Worm (Caenorhabditis elegans) whole organism, mixed stage, embryonic: ENCODE data around the gene F07H5.7.

ENCODE experiments used
- bed-3 ChIP-seq: fragments of 200-800 bp; sonication (Bioruptor generic); optimal IDR thresholded peaks from 3 replicates; lab custom pipeline; 2018; ENCODE audit warnings: mild to moderate bottlenecking, missing genetic modification characterization, moderate library complexity, missing compliant biosample characterization
- blmp-1 ChIP-seq: fragments of 150-350 bp; optimal IDR thresholded peaks from 2 replicates; lab custom pipeline; 2014; ENCODE audit warnings: missing biosample characterization, missing genetic modification characterization
- ceh-39 ChIP-seq: fragments of 150-350 bp; optimal IDR thresholded peaks from 2 replicates; lab custom pipeline; 2014; ENCODE audit warnings: missing biosample characterization, missing genetic modification characterization
- ceh-43 ChIP-seq: fragments of 200-800 bp; sonication (Bioruptor generic); optimal IDR thresholded peaks from 2 replicates; lab custom pipeline; 2018; ENCODE audit warnings: mild to moderate bottlenecking, missing genetic modification characterization, moderate library complexity, missing compliant biosample characterization
- ceh-83 ChIP-seq: fragments of 200-800 bp; sonication (Bioruptor generic); optimal IDR thresholded peaks from 2 replicates; lab custom pipeline; 2018; ENCODE audit warnings: mild to moderate bottlenecking, missing genetic modification characterization, missing compliant biosample characterization
- ces-1 ChIP-seq: fragments of 150-350 bp; optimal IDR thresholded peaks from 2 replicates; lab custom pipeline; 2014; ENCODE audit warnings: missing biosample characterization, missing genetic modification reagents, missing genetic modification characterization
- cnd-1 ChIP-seq: fragments of 200-800 bp; sonication (Bioruptor generic); optimal IDR thresholded peaks from 2 replicates; lab custom pipeline; 2018; ENCODE audit warnings: mild to moderate bottlenecking, missing genetic modification characterization, missing compliant biosample characterization
- drap-1 ChIP-seq: fragments of 200-800 bp; sonication (Bioruptor generic); optimal IDR thresholded peaks from 3 replicates; lab custom pipeline; 2018; ENCODE audit warnings: mild to moderate bottlenecking, missing genetic modification characterization, missing compliant biosample characterization
- elt-1 ChIP-seq: sonication (generic microtip); optimal IDR thresholded peaks from 2 replicates; lab custom pipeline; 2017; ENCODE audit warnings: missing genetic modification characterization, mild to moderate bottlenecking, missing compliant biosample characterization, antibody characterized with exemption, moderate library complexity, borderline replicate concordance; ENCODE audit not compliant: insufficient read depth
- elt-3 ChIP-seq: fragments of 150-350 bp; optimal IDR thresholded peaks from 2 replicates; lab custom pipeline; 2014; ENCODE audit warnings: missing biosample characterization, missing genetic modification characterization
- flh-1 ChIP-seq: fragments of 200-800 bp; sonication (Bioruptor generic); optimal IDR thresholded peaks from 2 replicates; lab custom pipeline; 2018; ENCODE audit warnings: mild to moderate bottlenecking, missing genetic modification characterization, moderate library complexity, missing compliant biosample characterization
- ham-2 ChIP-seq: fragments of 200-800 bp; sonication (Bioruptor generic); optimal IDR thresholded peaks from 2 replicates; lab custom pipeline; 2018; ENCODE audit warnings: mild to moderate bottlenecking, missing genetic modification characterization, missing compliant biosample characterization
- hlh-1 ChIP-seq: fragments of 150-350 bp; optimal IDR thresholded peaks from 2 replicates; lab custom pipeline; 2014; ENCODE audit warnings: missing biosample characterization, missing genetic modification reagents, missing genetic modification characterization
- lin-13 ChIP-seq: fragments of 150-350 bp; optimal IDR thresholded peaks from 2 replicates; lab custom pipeline; 2014; ENCODE audit warnings: missing biosample characterization, missing genetic modification characterization
- lin-32 ChIP-seq: fragments of 200-800 bp; sonication (Bioruptor generic); optimal IDR thresholded peaks from 2 replicates; lab custom pipeline; 2018; ENCODE audit warnings: mild to moderate bottlenecking, missing genetic modification characterization, missing compliant biosample characterization
- mab-5 ChIP-seq: fragments of 150-350 bp; optimal IDR thresholded peaks from 2 replicates; lab custom pipeline; 2014; ENCODE audit warnings: missing biosample characterization, missing genetic modification characterization
- mls-2 ChIP-seq: sonication (generic microtip); optimal IDR thresholded peaks from 2 replicates; lab custom pipeline; 2016; ENCODE audit warnings: mild to moderate bottlenecking, missing genetic modification characterization, moderate library complexity, missing compliant biosample characterization
- nhr-12 ChIP-seq: fragments of 150-350 bp; optimal IDR thresholded peaks from 2 replicates; lab custom pipeline; 2014; ENCODE audit warnings: missing biosample characterization, missing genetic modification characterization
- nhr-2 ChIP-seq: fragments of 150-350 bp; optimal IDR thresholded peaks from 2 replicates; lab custom pipeline; 2014; ENCODE audit warnings: missing biosample characterization, missing genetic modification characterization
- nhr-237 ChIP-seq: fragments of 150-350 bp; optimal IDR thresholded peaks from 2 replicates; lab custom pipeline; 2014; ENCODE audit warnings: missing biosample characterization, missing genetic modification characterization
- nhr-28 ChIP-seq: fragments of 150-350 bp; optimal IDR thresholded peaks from 2 replicates; lab custom pipeline; 2014; ENCODE audit warnings: missing biosample characterization, missing genetic modification characterization
- nhr-76 ChIP-seq: sonication (generic microtip); optimal IDR thresholded peaks from 2 replicates; lab custom pipeline; 2017; ENCODE audit warnings: missing biosample characterization, missing genetic modification characterization
- pha-4 ChIP-seq: fragments of 150-350 bp; optimal IDR thresholded peaks from 2 replicates; lab custom pipeline; 2018; ENCODE audit warnings: missing biosample characterization, missing genetic modification reagents, missing genetic modification characterization
- sem-2 ChIP-seq: fragments of 200-800 bp; sonication (Bioruptor generic); optimal IDR thresholded peaks from 2 replicates; lab custom pipeline; 2018; ENCODE audit warnings: mild to moderate bottlenecking, missing genetic modification characterization, missing compliant biosample characterization
- snpc-4 ChIP-seq: fragments of 150-350 bp; optimal IDR thresholded peaks from 2 replicates; lab custom pipeline; 2014; ENCODE audit warnings: missing biosample characterization, missing genetic modification characterization
- sptf-1 ChIP-seq: sonication (generic microtip); optimal IDR thresholded peaks from 2 replicates; lab custom pipeline; 2017; ENCODE audit warnings: mild to moderate bottlenecking, missing genetic modification characterization, moderate library complexity, missing compliant biosample characterization
- unc-120 ChIP-seq: sonication (generic microtip); optimal IDR thresholded peaks from 2 replicates; lab custom pipeline; 2017; ENCODE audit warnings: missing genetic modification characterization, missing compliant biosample characterization; ENCODE audit not compliant: poor library complexity, severe bottlenecking
- unc-62 ChIP-seq: fragments of 150-350 bp; optimal IDR thresholded peaks from 2 replicates; lab custom pipeline; 2014; ENCODE audit warnings: missing biosample characterization, missing genetic modification reagents, missing genetic modification characterization
- zip-8 ChIP-seq: fragments of 150-350 bp; optimal IDR thresholded peaks from 2 replicates; lab custom pipeline; 2014; ENCODE audit warnings: missing biosample characterization, missing genetic modification characterization
- ztf-11 ChIP-seq: fragments of 150-350 bp; optimal IDR thresholded peaks from 2 replicates; lab custom pipeline; 2014; ENCODE audit warnings: missing biosample characterization, missing genetic modification characterization

F07H5.7 gene

ce11 chrII:8808482-8808881 is 14.5 kb upstream of the F07H5.7 start, which contains the start of gene F07H5.10:
Gene F07H5.10 (minus strand): TSS chrII:8808582.
- TF ChIP-seq ceh-83 (GFP tag; lab: Kevin White, UChicago) = no peak
- TF ChIP-seq elt-3 = no peak
- no peak for TF ChIP-seq hlh-1
- no peak for TF ChIP-seq nhr-237 (tag; lab: Kevin White, UChicago)
- TF ChIP-seq unc-120 = no peak
- no peak for TF ChIP-seq nhr-12 (tag; lab: Kevin White, UChicago)
- TF ChIP-seq unc-62 (GFP tag; lab: Kevin White, UChicago) = no peak
- TF ChIP-seq zip-8 (tag; lab: Kevin White, UChicago) = no peak
- no peak for TF ChIP-seq ceh-43
- no peak for TF ChIP-seq flh-1 (GFP tag; lab: Kevin White, UChicago)

ce11 chrII:8806921-8807320 is 12.9 kb upstream of the F07H5.7 start, which contains the start of gene pho-13:
Gene pho-13 (minus strand): TSS chrII:8807021.
- TF ChIP-seq sem-2 (GFP tag; lab: Kevin White, UChicago) (no peak), ztf-11 (tag; lab: Kevin White, UChicago) (no peak), unc-62 (GFP tag; lab: Kevin White, UChicago) (no peak), ceh-83 (GFP tag; lab: Kevin White, UChicago) (no peak), lin-13 (tag; lab: Kevin White, UChicago) (no peak), nhr-2 (tag; lab: Kevin White, UChicago) (no peak), elt-1 (tag; lab: Kevin White, UChicago) (no peak), cnd-1 (tag; lab: Kevin White, UChicago) (no peak), blmp-1 (tag; lab: Kevin White, UChicago) (no peak), hlh-1 (no peak), mab-5 (no peak), nhr-28 (no peak), lin-32 (GFP tag; lab: Kevin White, UChicago) (no peak), ces-1 (GFP tag; lab: Kevin White, UChicago) (no peak), nhr-237 (tag; lab: Kevin White, UChicago) (no peak), drap-1 (GFP tag; lab: Kevin White, UChicago) (no peak), sptf-1 (no peak), flh-1 (GFP tag; lab: Kevin White, UChicago) (no peak)
- TF ChIP-seq, all 35 proteins: peak for 0

ce11 chrII:8800830-8801229 is 6.9 kb upstream of the F07H5.7 start, which contains the start of gene appg-2:
Gene appg-2 (plus strand): TSS chrII:8801130.
- TF ChIP-seq cnd-1 (tag; lab: Kevin White, UChicago) = no peak
- TF ChIP-seq ztf-11 (tag; lab: Kevin White, UChicago) = no peak
- no peak for TF ChIP-seq zip-8 (tag; lab: Kevin White, UChicago)
- no peak for TF ChIP-seq ceh-83 (GFP tag; lab: Kevin White, UChicago)
- no peak for TF ChIP-seq ceh-39
- TF ChIP-seq nhr-76 (tag; lab: Kevin White, UChicago) = no peak
- TF ChIP-seq blmp-1 (tag; lab: Kevin White, UChicago) = no peak
- TF ChIP-seq unc-62 (GFP tag; lab: Kevin White, UChicago) = no peak
- no peak for TF ChIP-seq elt-1 (tag; lab: Kevin White, UChicago)
- TF ChIP-seq ces-1 (GFP tag; lab: Kevin White, UChicago) = no peak
- no peak for TF ChIP-seq ham-2 (GFP tag; lab: Kevin White, UChicago)
- TF ChIP-seq pha-4 = no peak
- no peak for TF ChIP-seq hlh-1
- no peak for TF ChIP-seq nhr-2 (tag; lab: Kevin White, UChicago)
- TF ChIP-seq mls-2 = no peak
- TF ChIP-seq snpc-4 (tag; lab: Kevin White, UChicago) = no peak
- no peak for TF ChIP-seq bed-3 (GFP tag; lab: Kevin White, UChicago)
- TF ChIP-seq sem-2 (GFP tag; lab: Kevin White, UChicago) = no peak
- no peak for TF ChIP-seq drap-1 (GFP tag; lab: Kevin White, UChicago)

- no peak for TF ChIP-seq ces-1 (GFP tag; lab: Kevin White, UChicago)
- TF ChIP-seq ztf-11 (tag; lab: Kevin White, UChicago) = no peak
- no peak for TF ChIP-seq ceh-39
- no peak for TF ChIP-seq sptf-1
- no peak for TF ChIP-seq elt-1 (tag; lab: Kevin White, UChicago)
- TF ChIP-seq pha-4 = no peak
- no peak for TF ChIP-seq unc-62 (GFP tag; lab: Kevin White, UChicago)
- no peak for TF ChIP-seq ham-2 (GFP tag; lab: Kevin White, UChicago)
- no peak for TF ChIP-seq ceh-43
- TF ChIP-seq bed-3 (GFP tag; lab: Kevin White, UChicago) = no peak
- TF ChIP-seq lin-32 (GFP tag; lab: Kevin White, UChicago) = no peak
- TF ChIP-seq mab-5 = no peak
Observed at ce11 chrII:8799725-8800124, 5.8 kb upstream of the F07H5.7 start.
